Fruit fly (Drosophila melanogaster): ENCODE measurements around the gene CG7990.

Gene CG7990

DNA sequence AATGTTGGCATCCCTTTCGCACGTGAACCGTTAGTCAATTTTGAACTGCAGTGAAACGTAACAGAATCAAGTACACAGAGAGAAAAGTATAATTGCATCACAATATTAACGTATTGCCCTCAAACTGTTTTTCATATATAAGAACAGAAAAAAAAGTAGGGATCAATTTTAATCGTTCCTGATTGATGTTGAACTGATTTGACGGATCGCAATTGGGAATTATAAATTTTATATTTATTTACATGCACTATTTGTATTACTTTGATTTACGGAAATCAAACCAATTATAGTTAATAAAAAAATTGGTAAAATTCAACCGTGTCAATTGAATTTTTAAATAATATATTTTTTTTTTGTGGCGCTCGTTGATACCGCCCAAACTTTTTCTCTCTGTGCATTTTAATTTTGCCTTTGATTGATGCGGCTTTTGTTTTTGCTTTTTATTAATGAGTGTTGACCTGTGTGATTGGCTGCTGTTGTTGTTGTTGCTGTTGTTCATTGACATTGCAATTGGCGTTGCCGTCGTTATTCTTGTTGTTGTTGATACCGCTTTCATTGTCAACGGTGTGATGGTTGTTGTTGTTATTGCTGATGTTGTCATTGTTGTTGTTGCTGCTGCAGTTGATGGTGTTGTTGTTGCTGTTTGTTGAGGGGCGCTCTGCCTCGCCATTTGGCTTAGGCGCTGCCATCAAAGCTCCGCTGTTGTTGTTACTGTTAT lies 49.0 kb downstream of the CG7990 start (continued):
- TF ChIP-seq Eip75B (GFP tag; optimal IDR thresholded peaks at IDR 0.05): peak; percentile 60
- TF ChIP-seq Hr38 (GFP tag; optimal IDR thresholded peaks at IDR 0.05): no peak
- no peak for TF ChIP-seq CG16779 (tag; optimal IDR thresholded peaks at IDR 0.05)
- TF ChIP-seq CG15336 (GFP tag; IDR thresholded peaks at IDR 0.05): peak; percentile 77
- peak; percentile 75 for TF ChIP-seq Sox102F (GFP tag; optimal IDR thresholded peaks at IDR 0.05)
- TF ChIP-seq CG1621 (tag; optimal IDR thresholded peaks at IDR 0.05): peak; percentile 39
- TF ChIP-seq topi (GFP tag; optimal IDR thresholded peaks at IDR 0.05): peak; percentile 86
- TF ChIP-seq Sox15 (GFP tag; optimal IDR thresholded peaks at IDR 0.05): peak; percentile 72
- peak; percentile 62 for TF ChIP-seq CG10669 (GFP tag; optimal IDR thresholded peaks at IDR 0.05)
- TF ChIP-seq CG31627 (GFP tag; optimal IDR thresholded peaks at IDR 0.05): peak; percentile 77
- peak; percentile 65 for TF ChIP-seq CG4318 (GFP tag; optimal IDR thresholded peaks at IDR 0.05)
- TF ChIP-seq CG8319 (GFP tag; optimal IDR thresholded peaks at IDR 0.05): peak; percentile 71
- peak; percentile 55 for TF ChIP-seq Ets21C (GFP tag; optimal IDR thresholded peaks at IDR 0.05)
- peak; percentile 48 for TF ChIP-seq spab (GFP tag; optimal IDR thresholded peaks at IDR 0.05)
- TF ChIP-seq CG6792 (GFP tag; optimal IDR thresholded peaks at IDR 0.05): peak; percentile 76
- peak; percentile 62 for TF ChIP-seq cyc (GFP tag; optimal IDR thresholded peaks at IDR 0.05)
- peak; percentile 72 for TF ChIP-seq CG8632 (GFP tag; optimal IDR thresholded peaks at IDR 0.05)
- TF ChIP-seq Eip93F (GFP tag; optimal IDR thresholded peaks at IDR 0.05): peak; percentile 37
- TF ChIP-seq Blimp-1 (GFP tag; optimal IDR thresholded peaks at IDR 0.05): peak; percentile 16
- peak; percentile 58 for TF ChIP-seq CG11762 (GFP tag; optimal IDR thresholded peaks at IDR 0.05; ENCODE audit: insufficient read depth)
- peak; percentile 60; the same call in 2 of the 3 replicates for TF ChIP-seq eg (GFP tag; IDR thresholded peaks at IDR 0.05)
- peak; percentile 66 for TF ChIP-seq CG10631 (GFP tag; optimal IDR thresholded peaks at IDR 0.05)
- TF ChIP-seq CG6276 (GFP tag; optimal IDR thresholded peaks at IDR 0.05): peak; percentile 62
- peak; percentile 84 for TF ChIP-seq esn (GFP tag; optimal IDR thresholded peaks at IDR 0.05)
- TF ChIP-seq Smox (GFP tag; optimal IDR thresholded peaks at IDR 0.05): peak; percentile 81
- TF ChIP-seq Lpt (GFP tag; optimal IDR thresholded peaks at IDR 0.05): peak; percentile 32
- TF ChIP-seq CG11294 (GFP tag; IDR thresholded peaks at IDR 0.05): 0 out of 2 replicates have a peak, but pooled peaks have one; percentile 47
- peak; percentile 37 for TF ChIP-seq vri (GFP tag; optimal IDR thresholded peaks at IDR 0.05)
- peak; percentile 53 for TF ChIP-seq CG6808 (GFP tag; optimal IDR thresholded peaks at IDR 0.05)
- peak; percentile 79 for TF ChIP-seq pdm3 (GFP tag; optimal IDR thresholded peaks at IDR 0.05)
- TF ChIP-seq CG3032 (tag; optimal IDR thresholded peaks at IDR 0.05): peak; percentile 52
- TF ChIP-seq Sox14 (GFP tag; optimal IDR thresholded peaks at IDR 0.05): peak; percentile 58
- peak; percentile 80 for TF ChIP-seq CG34406 (GFP tag; optimal IDR thresholded peaks at IDR 0.05)

DNA sequence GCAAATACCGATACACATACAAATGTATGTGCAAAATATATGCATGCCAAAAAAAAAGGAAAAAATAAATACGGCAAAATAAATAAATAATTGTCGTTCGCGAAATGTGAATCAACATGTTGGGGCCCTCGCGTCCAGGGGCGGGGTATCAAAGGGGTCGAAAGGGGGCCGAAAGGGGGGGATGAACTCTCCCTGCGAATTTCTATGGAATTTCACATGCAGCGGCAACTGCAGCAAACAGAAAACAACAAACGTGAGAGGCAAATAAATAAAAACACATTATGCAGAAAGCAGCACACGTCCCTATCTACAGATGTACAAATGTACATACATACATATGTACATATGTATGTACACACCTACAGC lies 52.3 kb downstream of the CG7990 start:
- TF ChIP-seq Blimp-1 (GFP tag; optimal IDR thresholded peaks at IDR 0.05) (no peak), CG6163 (GFP tag; IDR thresholded peaks at IDR 0.05) (0 out of 3 replicates have a peak, but pooled peaks have one; percentile 9)

DNA sequence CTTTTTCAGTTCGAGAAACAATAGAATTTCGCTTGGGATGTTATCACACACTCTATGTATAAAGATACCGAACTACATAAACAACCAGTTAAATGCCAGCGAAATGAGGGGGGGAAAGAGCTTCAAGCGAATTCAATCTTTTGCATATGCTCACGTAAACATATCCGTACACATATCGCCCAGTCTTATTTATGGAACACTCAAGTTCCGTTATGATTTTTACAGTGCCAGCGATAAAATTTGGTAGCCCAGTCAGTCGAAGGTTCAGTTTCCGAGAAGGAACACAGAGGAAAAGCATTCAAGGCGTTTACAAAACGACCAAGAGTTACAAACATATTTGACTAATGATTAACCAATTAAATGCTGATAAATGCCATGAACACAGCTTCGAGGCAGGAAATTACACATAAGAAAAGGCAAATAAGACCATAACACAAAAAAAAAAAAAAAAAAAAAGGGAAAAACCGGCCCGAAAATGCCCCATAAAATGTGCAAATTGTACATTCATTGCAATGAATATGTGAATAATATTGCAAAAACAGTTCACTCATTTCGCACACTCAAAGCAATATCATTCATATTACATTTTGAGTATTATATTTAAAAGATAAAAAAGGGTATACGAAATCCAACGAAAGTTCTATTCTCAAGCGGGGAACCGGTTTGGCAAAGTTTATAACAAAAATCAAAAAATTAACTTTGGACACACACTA lies 52.8 kb downstream of the CG7990 start:
- TF ChIP-seq net (GFP tag; optimal IDR thresholded peaks at IDR 0.05): no peak
- no peak for TF ChIP-seq CG7368 (GFP tag; optimal IDR thresholded peaks at IDR 0.05)
- no peak for TF ChIP-seq CG4318 (GFP tag; optimal IDR thresholded peaks at IDR 0.05)
- no peak for TF ChIP-seq Hr4 (GFP tag; optimal IDR thresholded peaks at IDR 0.05)
- TF ChIP-seq svp (GFP tag): peak; percentile 78
- TF ChIP-seq CG3919 (GFP tag; optimal IDR thresholded peaks at IDR 0.05): no peak
- TF ChIP-seq CG10669 (GFP tag; optimal IDR thresholded peaks at IDR 0.05): no peak
- TF ChIP-seq CG1621 (tag; optimal IDR thresholded peaks at IDR 0.05): no peak
- peak; percentile 50 for TF ChIP-seq Met (GFP tag; optimal IDR thresholded peaks at IDR 0.05)
- no peak for TF ChIP-seq Gug (GFP tag; IDR thresholded peaks at IDR 0.05)
- no peak for TF ChIP-seq Eip75B (GFP tag; optimal IDR thresholded peaks at IDR 0.05)
- TF ChIP-seq CG11762 (GFP tag; optimal IDR thresholded peaks at IDR 0.05; ENCODE audit: insufficient read depth): no peak
- TF ChIP-seq CG31627 (GFP tag; optimal IDR thresholded peaks at IDR 0.05): peak; percentile 50
- peak; percentile 57 for TF ChIP-seq lz (GFP tag; optimal IDR thresholded peaks at IDR 0.05)
- no peak for TF ChIP-seq dsx (GFP tag; optimal IDR thresholded peaks at IDR 0.05; ENCODE audit: poor library complexity, severe bottlenecking)
- TF ChIP-seq CG6792 (GFP tag; optimal IDR thresholded peaks at IDR 0.05): no peak
- peak; percentile 22 for TF ChIP-seq OdsH (GFP tag; optimal IDR thresholded peaks at IDR 0.05)
- peak; percentile 5 for TF ChIP-seq cyc (GFP tag; optimal IDR thresholded peaks at IDR 0.05)
- TF ChIP-seq CG10631 (GFP tag; optimal IDR thresholded peaks at IDR 0.05): no peak
- no peak for TF ChIP-seq Sox15 (GFP tag; optimal IDR thresholded peaks at IDR 0.05)
- no peak for TF ChIP-seq CG8319 (GFP tag; optimal IDR thresholded peaks at IDR 0.05)
- no peak for TF ChIP-seq CG11902 (GFP tag; optimal IDR thresholded peaks at IDR 0.05)
- peak; percentile 54 for TF ChIP-seq topi (GFP tag; optimal IDR thresholded peaks at IDR 0.05)
